Worm (Caenorhabditis elegans): ENCODE measurements around the gene T28D6.7.
A peak's percentile ranks its signal among the peaks of the same experiment; 100 is the strongest.

Gene T28D6.7

DNA sequence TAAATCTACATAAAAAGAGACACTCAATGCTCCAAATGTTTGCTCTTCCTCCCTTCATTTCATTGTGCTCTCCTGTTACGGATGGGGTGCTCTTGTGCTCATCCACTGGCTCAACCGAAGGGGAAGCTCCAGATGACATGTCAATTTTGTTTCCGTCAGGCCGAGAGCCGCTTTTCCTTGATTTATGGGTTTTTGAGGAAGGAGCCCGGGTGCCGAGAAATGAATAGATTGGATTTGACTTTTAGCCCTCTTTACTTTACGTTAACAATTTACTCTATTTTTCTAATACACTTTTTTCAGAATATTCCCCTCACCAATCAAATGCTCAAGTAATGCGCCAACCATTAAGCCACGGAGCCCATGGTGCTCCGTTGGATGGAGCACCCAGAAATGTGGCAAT, 13.9 kb upstream of the T28D6.7 start, which contains the start of gene T28D6.4:
TSS of gene T28D6.4 (plus strand) at position 301 of the 400 bp plus-strand sequence.
- TF ChIP-seq nhr-67 (tag; optimal IDR thresholded peaks at IDR 0.05) (no peak), fos-1 (tag; optimal IDR thresholded peaks at IDR 0.05) (no peak), lin-39 (tag; optimal IDR thresholded peaks at IDR 0.05) (peak; percentile 4)

DNA sequence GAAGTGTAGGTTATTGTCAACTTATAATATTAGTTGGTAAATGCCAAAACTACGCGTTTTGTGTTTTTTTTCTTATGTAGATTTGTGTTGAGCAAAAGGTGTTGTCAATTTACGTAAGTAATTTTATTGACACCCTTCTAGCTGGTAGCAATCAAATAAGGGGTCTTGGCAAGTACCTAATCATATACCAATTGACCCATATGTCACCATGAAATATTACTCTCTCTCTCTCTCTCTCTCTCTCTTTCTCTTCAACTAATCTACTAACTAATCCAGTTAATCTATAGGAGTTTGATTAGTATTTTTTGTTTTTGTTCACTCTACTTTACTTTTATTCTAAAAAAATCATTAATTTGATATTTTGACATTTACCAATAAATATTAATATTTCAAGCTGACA, 13.1 kb upstream of the T28D6.7 start:
- TF ChIP-seq nhr-25 (tag; optimal IDR thresholded peaks at IDR 0.05) (no peak), unc-39 (tag; optimal IDR thresholded peaks at IDR 0.05) (no peak), mdl-1 (tag; optimal IDR thresholded peaks at IDR 0.05) (no peak), nhr-237 (tag; optimal IDR thresholded peaks at IDR 0.05) (no peak), aly-2 (tag; optimal IDR thresholded peaks at IDR 0.05) (no peak), nhr-28 (tag; optimal IDR thresholded peaks at IDR 0.05) (no peak), ztf-4 (tag; optimal IDR thresholded peaks at IDR 0.05) (no peak), eor-1 (tag; optimal IDR thresholded peaks at IDR 0.05) (no peak), jun-1 (tag; optimal IDR thresholded peaks at IDR 0.05) (no peak)

DNA sequence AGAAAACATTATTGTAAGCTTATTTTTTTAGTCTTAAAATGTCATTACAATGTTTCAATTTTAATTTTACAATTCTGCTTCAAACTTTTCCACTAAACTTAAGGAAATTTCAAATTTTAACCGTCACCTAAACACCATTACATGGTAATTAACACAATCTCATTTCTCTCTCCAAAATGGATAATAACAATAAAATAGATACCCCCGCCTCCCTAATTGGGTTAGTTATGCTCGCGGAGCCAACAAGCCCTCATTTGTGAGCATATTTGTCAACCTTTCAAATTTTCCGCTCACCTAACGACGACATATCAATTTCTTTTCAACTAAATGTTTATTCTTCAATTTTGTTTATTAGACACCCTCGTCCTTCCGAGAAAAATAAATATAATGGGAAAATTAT, 12.0 kb upstream of the T28D6.7 start:
- TF ChIP-seq nhr-237 (tag; optimal IDR thresholded peaks at IDR 0.05): no peak
- TF ChIP-seq nhr-43 (tag; optimal IDR thresholded peaks at IDR 0.05; ENCODE audit: poor library complexity, severe bottlenecking): no peak
- TF ChIP-seq ceh-28 (tag; optimal IDR thresholded peaks at IDR 0.05): no peak
- no peak for TF ChIP-seq daf-12 (tag; optimal IDR thresholded peaks at IDR 0.05)
- TF ChIP-seq lin-39 (tag; optimal IDR thresholded peaks at IDR 0.05): no peak
- TF ChIP-seq egl-27 (tag; optimal IDR thresholded peaks at IDR 0.05): no peak
- no peak for TF ChIP-seq tbx-2 (tag; optimal IDR thresholded peaks at IDR 0.05)
- no peak for TF ChIP-seq snpc-4 (tag; optimal IDR thresholded peaks at IDR 0.05)
- TF ChIP-seq fkh-10 (GFP tag; optimal IDR thresholded peaks at IDR 0.05): no peak
- TF ChIP-seq lsy-12 (tag; optimal IDR thresholded peaks at IDR 0.05): no peak
- TF ChIP-seq ztf-4 (tag; optimal IDR thresholded peaks at IDR 0.05): no peak

DNA sequence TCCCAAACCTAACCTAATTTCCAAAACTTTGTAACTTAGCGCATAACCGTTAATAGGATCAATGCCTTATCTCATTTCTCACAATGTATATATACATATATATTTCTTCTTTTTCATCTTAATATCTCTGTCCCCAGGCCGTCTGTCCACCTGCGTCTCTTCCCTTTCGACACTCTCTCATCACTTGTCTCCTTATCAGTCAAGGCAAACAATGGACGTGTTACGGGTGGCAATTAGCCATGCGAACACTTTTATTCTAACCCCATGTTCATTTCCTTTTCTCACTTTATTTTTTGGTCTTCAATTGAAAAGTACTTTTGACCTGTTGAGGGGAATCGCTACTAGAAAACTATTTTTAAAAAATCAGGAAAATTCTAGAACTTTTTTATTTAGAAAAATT, 11.1 kb upstream of the T28D6.7 start:
- no peak for TF ChIP-seq R02D3.7 (tag; optimal IDR thresholded peaks at IDR 0.05)
- TF ChIP-seq ama-1 (optimal IDR thresholded peaks at IDR 0.05): no peak
- TF ChIP-seq pqm-1 (tag; optimal IDR thresholded peaks at IDR 0.05): peak; percentile 9
- no peak for TF ChIP-seq nhr-28 (tag; optimal IDR thresholded peaks at IDR 0.05)
- peak; percentile 21 for TF ChIP-seq nhr-23 (tag; optimal IDR thresholded peaks at IDR 0.05)
- TF ChIP-seq ceh-9 (tag; optimal IDR thresholded peaks at IDR 0.05): no peak
- no peak for TF ChIP-seq nhr-25 (tag; optimal IDR thresholded peaks at IDR 0.05)
- TF ChIP-seq egl-5 (tag; optimal IDR thresholded peaks at IDR 0.05): no peak
- no peak for TF ChIP-seq jun-1 (tag; optimal IDR thresholded peaks at IDR 0.05)
- TF ChIP-seq snpc-4 (tag; optimal IDR thresholded peaks at IDR 0.05): no peak
- TF ChIP-seq elt-1 (tag; optimal IDR thresholded peaks at IDR 0.05): no peak
- peak; percentile 58 for TF ChIP-seq elt-2 (tag; optimal IDR thresholded peaks at IDR 0.05)
- TF ChIP-seq lin-15B (tag; optimal IDR thresholded peaks at IDR 0.05): no peak
- TF ChIP-seq nhr-43 (tag; optimal IDR thresholded peaks at IDR 0.05; ENCODE audit: poor library complexity, severe bottlenecking): no peak
- TF ChIP-seq hmg-11 (tag; optimal IDR thresholded peaks at IDR 0.05): peak; percentile 17
- no peak for TF ChIP-seq ceh-82 (tag; optimal IDR thresholded peaks at IDR 0.05)
- no peak for TF ChIP-seq egl-27 (tag; optimal IDR thresholded peaks at IDR 0.05)
- no peak for TF ChIP-seq fkh-2 (tag; optimal IDR thresholded peaks at IDR 0.05)
- TF ChIP-seq skn-1 (tag; optimal IDR thresholded peaks at IDR 0.05): no peak
- peak; percentile 2 for TF ChIP-seq nfya-1 (tag; optimal IDR thresholded peaks at IDR 0.05; ENCODE audit: insufficient read depth)
- no peak for TF ChIP-seq mml-1 (tag; optimal IDR thresholded peaks at IDR 0.05)
- TF ChIP-seq nhr-11 (tag; optimal IDR thresholded peaks at IDR 0.05): no peak
- peak; percentile 28 for TF ChIP-seq pha-4 (tag; optimal IDR thresholded peaks at IDR 0.05)
- TF ChIP-seq ceh-16 (tag; optimal IDR thresholded peaks at IDR 0.05): no peak
- TF ChIP-seq unc-39 (tag; optimal IDR thresholded peaks at IDR 0.05): no peak
- no peak for TF ChIP-seq ztf-4 (tag; optimal IDR thresholded peaks at IDR 0.05)

Measured in whole organism, L3 larva.